Fruit fly (Drosophila melanogaster) whole organism, embryonic: ENCODE measurements around the gene dtn.

Source experiments
- Bgb ChIP-seq: fragments of 200-800 bp; sonication (Bioruptor generic); IDR thresholded peaks from 2 replicates; pipeline ENCODE4 v1.3.6; 2022; ENCODE audit warnings: missing biosample characterization, missing genetic modification characterization; ENCODE audit not compliant: partially characterized antibody
- CG10366 ChIP-seq: fragments of 200-800 bp; sonication (Bioruptor generic); IDR thresholded peaks from 2 replicates; pipeline ENCODE4 v1.3.6; 2022; ENCODE audit warnings: missing biosample characterization, missing genetic modification characterization
- CG11456 ChIP-seq: fragments of 200-800 bp; sonication (Bioruptor generic); IDR thresholded peaks from 3 replicates; pipeline ENCODE4 v1.3.6; 2022; ENCODE audit warnings: missing biosample characterization, missing genetic modification characterization
- CG11695 ChIP-seq: fragments of 200-800 bp; sonication (Bioruptor generic); IDR thresholded peaks from 3 replicates; pipeline ENCODE4 v1.3.6; 2022; ENCODE audit warnings: missing biosample characterization, missing genetic modification characterization
- CG12659 ChIP-seq: fragments of 200-800 bp; sonication (Bioruptor generic); optimal IDR thresholded peaks from 3 replicates; lab custom pipeline; 2017; ENCODE audit warnings: mild to moderate bottlenecking, missing biosample characterization, missing genetic modification reagents, missing genetic modification characterization
- CG15011 ChIP-seq: fragments of 200-800 bp; sonication (Bioruptor generic); optimal IDR thresholded peaks from 3 replicates; lab custom pipeline; 2018; ENCODE audit warnings: missing biosample characterization, mild to moderate bottlenecking, missing genetic modification characterization
- CG15269 ChIP-seq: fragments of 200-800 bp; sonication (Bioruptor generic); optimal IDR thresholded peaks from 2 replicates; lab custom pipeline; 2018; ENCODE audit warnings: missing biosample characterization, mild to moderate bottlenecking, missing genetic modification characterization, moderate library complexity
- CG15601 ChIP-seq: fragments of 200-800 bp; sonication (Bioruptor generic); optimal IDR thresholded peaks from 3 replicates; lab custom pipeline; 2019; ENCODE audit warnings: missing biosample characterization, mild to moderate bottlenecking, missing genetic modification characterization, moderate library complexity
- CG17385 ChIP-seq: fragments of 200-800 bp; sonication (Bioruptor generic); optimal IDR thresholded peaks from 3 replicates; lab custom pipeline; 2018; ENCODE audit warnings: missing biosample characterization, mild to moderate bottlenecking, missing genetic modification characterization
- CG2120 ChIP-seq: fragments of 200-800 bp; sonication (Bioruptor generic); optimal IDR thresholded peaks from 3 replicates; lab custom pipeline; 2016; ENCODE audit warnings: missing biosample characterization, missing genetic modification characterization
- CG2199 ChIP-seq: fragments of 200-800 bp; sonication (Bioruptor generic); IDR thresholded peaks from 3 replicates; pipeline ENCODE4 v1.3.6; 2022; ENCODE audit warnings: missing biosample characterization, missing genetic modification characterization
- CG31388 ChIP-seq: fragments of 200-800 bp; sonication (Bioruptor generic); optimal IDR thresholded peaks from 2 replicates; lab custom pipeline; 2016; ENCODE audit warnings: missing biosample characterization, missing genetic modification characterization
- CG34224 ChIP-seq: fragments of 200-800 bp; sonication (Bioruptor generic); IDR thresholded peaks from 3 replicates; pipeline ENCODE4 v1.3.6; 2022; ENCODE audit warnings: missing biosample characterization, missing genetic modification characterization; ENCODE audit not compliant: partially characterized antibody
- CG3995 ChIP-seq: fragments of 200-800 bp; sonication (Bioruptor generic); optimal IDR thresholded peaks from 3 replicates; lab custom pipeline; 2016; ENCODE audit warnings: missing biosample characterization, missing genetic modification characterization
- CG4360 ChIP-seq: fragments of 200-800 bp; sonication (Bioruptor generic); IDR thresholded peaks from 2 replicates; pipeline ENCODE4 v1.3.6; 2022; ENCODE audit warnings: missing biosample characterization, missing genetic modification characterization
- CG4707 ChIP-seq: fragments of 200-800 bp; sonication (Bioruptor generic); optimal IDR thresholded peaks from 2 replicates; lab custom pipeline; 2018; ENCODE audit warnings: missing biosample characterization, mild to moderate bottlenecking, missing genetic modification characterization, moderate library complexity
- CG6254 ChIP-seq: fragments of 200-800 bp; sonication (Bioruptor generic); optimal IDR thresholded peaks from 3 replicates; lab custom pipeline; 2017; ENCODE audit warnings: mild to moderate bottlenecking, missing biosample characterization, missing genetic modification reagents, missing genetic modification characterization
- CG6854 ChIP-seq: fragments of 200-800 bp; sonication (Bioruptor generic); optimal IDR thresholded peaks from 3 replicates; lab custom pipeline; 2017; ENCODE audit warnings: missing biosample characterization, mild to moderate bottlenecking, missing genetic modification characterization
- CG7745 ChIP-seq: fragments of 200-800 bp; sonication (Bioruptor generic); optimal IDR thresholded peaks from 2 replicates; lab custom pipeline; 2018; ENCODE audit warnings: missing biosample characterization, mild to moderate bottlenecking, missing genetic modification characterization, moderate library complexity
- CG7839 ChIP-seq: fragments of 200-800 bp; sonication (Bioruptor generic); optimal IDR thresholded peaks from 3 replicates; lab custom pipeline; 2018; ENCODE audit warnings: missing biosample characterization, mild to moderate bottlenecking, missing genetic modification characterization, moderate library complexity
- CG8924 ChIP-seq: fragments of 200-800 bp; optimal IDR thresholded peaks from 3 replicates; lab custom pipeline; 2019; ENCODE audit warnings: missing biosample characterization, mild to moderate bottlenecking, missing genetic modification characterization, moderate library complexity
- CrebB ChIP-seq: fragments of 200-800 bp; sonication (Bioruptor generic); optimal IDR thresholded peaks from 3 replicates; lab custom pipeline; 2018; ENCODE audit warnings: missing biosample characterization, mild to moderate bottlenecking, missing genetic modification characterization
- Doc2 ChIP-seq: fragments of 200-800 bp; sonication (Bioruptor generic); IDR thresholded peaks from 2 replicates; pipeline ENCODE4 v1.3.6; 2022; ENCODE audit warnings: missing biosample characterization, missing genetic modification characterization
- Dp ChIP-seq: fragments of 200-800 bp; sonication (Bioruptor generic); optimal IDR thresholded peaks from 2 replicates; lab custom pipeline; 2018; ENCODE audit warnings: missing biosample characterization, mild to moderate bottlenecking, missing genetic modification characterization, moderate library complexity
- HLH4C ChIP-seq: fragments of 200-800 bp; sonication (Bioruptor generic); IDR thresholded peaks from 3 replicates; pipeline ENCODE4 v1.3.6; 2022; ENCODE audit warnings: missing biosample characterization, missing genetic modification characterization; ENCODE audit not compliant: partially characterized antibody
- Hr78 ChIP-seq, 2 experiments: fragments of 200-800 bp in 1 of 2; fragments of >200 bp in 1 of 2; sonication (Bioruptor generic) in 1 of 2; optimal IDR thresholded peaks; 2 replicates each; lab custom pipeline; 2017 to 2019; ENCODE audit warnings: missing biosample characterization in 2 of 2, missing genetic modification characterization in 2 of 2, mild to moderate bottlenecking in 1 of 2, moderate library complexity in 1 of 2
- Neu2 ChIP-seq: fragments of 200-800 bp; sonication (Bioruptor generic); optimal IDR thresholded peaks from 3 replicates; lab custom pipeline; 2016; ENCODE audit warnings: missing biosample characterization, missing genetic modification characterization, borderline replicate concordance
- NfI ChIP-seq: fragments of 200-800 bp; sonication (Bioruptor generic); optimal IDR thresholded peaks from 3 replicates; lab custom pipeline; 2018; ENCODE audit warnings: missing biosample characterization, mild to moderate bottlenecking, missing genetic modification characterization, moderate library complexity
- Spps ChIP-seq: fragments of 200-800 bp; sonication (Bioruptor generic); optimal IDR thresholded peaks from 2 replicates; lab custom pipeline; 2018; ENCODE audit warnings: missing biosample characterization, mild to moderate bottlenecking, missing genetic modification characterization
- Taf1 ChIP-seq: fragments of 200-800 bp; sonication (Bioruptor generic); IDR thresholded peaks from 2 replicates; pipeline ENCODE4 v1.3.6; 2022; ENCODE audit warnings: missing biosample characterization, missing genetic modification characterization
- Xrp1 ChIP-seq: fragments of 200-800 bp; sonication (Bioruptor generic); IDR thresholded peaks from 2 replicates; pipeline ENCODE4 v1.3.6; 2022; ENCODE audit warnings: missing biosample characterization, missing genetic modification characterization
- croc ChIP-seq: fragments of 200-800 bp; sonication (Bioruptor generic); conservative IDR thresholded peaks from 3 replicates; pipeline ENCODE4 v1.3.6; 2022; ENCODE audit warnings: missing biosample characterization, missing genetic modification characterization
- dan ChIP-seq: fragments of 200-800 bp; sonication (Bioruptor generic); IDR thresholded peaks from 2 replicates; pipeline ENCODE4 v1.3.6; 2022; ENCODE audit warnings: missing biosample characterization, missing genetic modification characterization
- disco-r ChIP-seq: fragments of 200-800 bp; sonication (Bioruptor generic); optimal IDR thresholded peaks from 2 replicates; lab custom pipeline; 2016; ENCODE audit warnings: missing biosample characterization, missing genetic modification characterization
- dmrt99B ChIP-seq: fragments of 200-800 bp; sonication (Bioruptor generic); optimal IDR thresholded peaks from 2 replicates; lab custom pipeline; 2018; ENCODE audit warnings: missing biosample characterization, mild to moderate bottlenecking, missing genetic modification characterization, moderate library complexity
- esg ChIP-seq: fragments of 200-800 bp; sonication (Bioruptor generic); conservative IDR thresholded peaks from 2 replicates; pipeline ENCODE4 v1.3.6; 2022; ENCODE audit warnings: missing biosample characterization, missing genetic modification characterization
- insv ChIP-seq, 2 experiments: fragments of 200-800 bp; sonication (Bioruptor generic); optimal IDR thresholded peaks; 3 replicates each; lab custom pipeline; 2016 to 2018; ENCODE audit warnings: missing biosample characterization in 2 of 2, missing genetic modification characterization in 2 of 2
- kah ChIP-seq: fragments of 200-800 bp; sonication (Bioruptor generic); optimal IDR thresholded peaks from 2 replicates; lab custom pipeline; 2018; ENCODE audit warnings: missing biosample characterization, mild to moderate bottlenecking, missing genetic modification characterization
- lilli ChIP-seq: fragments of 200-800 bp; sonication (Bioruptor generic); optimal IDR thresholded peaks from 3 replicates; lab custom pipeline; 2016; ENCODE audit warnings: missing biosample characterization, missing genetic modification characterization
- lola ChIP-seq, 3 experiments: fragments of >200 bp in 2 of 3; fragments of 200-800 bp in 1 of 3; sonication (Bioruptor generic) in 1 of 3; optimal IDR thresholded peaks; 2 replicates each; lab custom pipeline; 2017 to 2019; ENCODE audit warnings: missing biosample characterization in 3 of 3, missing genetic modification characterization in 3 of 3, mild to moderate bottlenecking in 1 of 3, moderate library complexity in 1 of 3
- odd ChIP-seq: fragments of 200-800 bp; sonication (Bioruptor generic); optimal IDR thresholded peaks from 2 replicates; lab custom pipeline; 2017; ENCODE audit warnings: missing biosample characterization, mild to moderate bottlenecking, missing genetic modification characterization
- slbo ChIP-seq: fragments of 200-800 bp; sonication (Bioruptor generic); IDR thresholded peaks from 2 replicates; pipeline ENCODE4 v1.3.6; 2022; ENCODE audit warnings: missing biosample characterization, missing genetic modification characterization
- slp2 ChIP-seq: fragments of 200-800 bp; sonication (Bioruptor generic); optimal IDR thresholded peaks from 2 replicates; lab custom pipeline; 2016; ENCODE audit warnings: missing biosample characterization, missing genetic modification characterization
- ssp ChIP-seq: fragments of 200-800 bp; sonication (Bioruptor generic); IDR thresholded peaks from 2 replicates; pipeline ENCODE4 v1.3.6; 2022; ENCODE audit warnings: missing biosample characterization, missing genetic modification characterization
- stc ChIP-seq: fragments of 200-800 bp; sonication (Bioruptor generic); IDR thresholded peaks from 2 replicates; pipeline ENCODE4 v1.3.6; 2022; ENCODE audit warnings: missing biosample characterization, missing genetic modification characterization
- tgo ChIP-seq: fragments of 200-800 bp; sonication (Bioruptor generic); IDR thresholded peaks from 3 replicates; pipeline ENCODE4 v1.3.6; 2022; ENCODE audit warnings: missing biosample characterization, missing genetic modification characterization
- toy ChIP-seq: fragments of 200-800 bp; sonication (Bioruptor generic); IDR thresholded peaks from 2 replicates; pipeline ENCODE4 v1.3.6; 2022; ENCODE audit warnings: missing biosample characterization, missing genetic modification characterization
- wdn ChIP-seq: fragments of 200-800 bp; sonication (Bioruptor generic); IDR thresholded peaks from 2 replicates; pipeline ENCODE4 v1.3.6; 2022; ENCODE audit warnings: missing biosample characterization, missing genetic modification characterization
- yki ChIP-seq: fragments of >200 bp; optimal IDR thresholded peaks from 3 replicates; lab custom pipeline; 2018
- zfh2 ChIP-seq: fragments of 200-800 bp; sonication (Bioruptor generic); optimal IDR thresholded peaks from 2 replicates; lab custom pipeline; 2016; ENCODE audit warnings: missing biosample characterization, missing genetic modification characterization

Gene dtn

DNA sequence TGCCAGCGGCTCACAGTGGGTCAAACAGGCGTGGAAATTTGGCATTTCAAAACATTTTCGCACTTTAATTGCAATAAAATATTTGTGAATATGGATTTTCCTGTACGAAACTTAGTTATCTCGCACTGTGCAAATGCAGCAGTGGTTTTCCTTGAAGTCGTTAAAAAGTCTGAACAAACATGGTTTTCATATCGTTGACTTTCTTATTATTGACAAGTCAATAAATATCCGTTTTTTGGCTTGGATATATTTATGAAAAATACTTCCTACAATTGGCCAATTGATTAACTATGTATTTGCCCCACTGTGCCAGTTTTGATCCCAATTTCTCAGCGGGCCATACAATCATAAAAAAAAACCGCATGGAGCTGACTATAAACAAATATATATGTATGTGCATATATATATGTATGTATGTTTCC, 40.0 kb downstream of the dtn start (continued):
- TF ChIP-seq Neu2 (GFP tag; lab: Kevin White, UChicago) (peak; percentile 81), Spps (tag; lab: Kevin White, UChicago) (peak; percentile 82), dmrt99B (tag; lab: Kevin White, UChicago) (peak; percentile 99), lilli (peak; percentile 96), CG7839 (peak; percentile 97), CG15269 (tag; lab: Kevin White, UChicago) (peak; percentile 98), Hr78 (GFP tag; optimal IDR thresholded peaks at IDR 0.05; lab: Kevin White, UChicago) (peak in 1 of 2 experiments; percentile 89), CG17385 (peak; percentile 94), CrebB (peak; percentile 87), zfh2 (GFP tag; lab: Kevin White, UChicago) (peak; percentile 89), kah (peak; percentile 92), wdn (GFP tag; lab: Robert Waterston, UW) (peak; percentile 91), CG15011 (GFP tag; lab: Kevin White, UChicago) (peak; percentile 90), CG4707 (GFP tag; lab: Kevin White, UChicago) (peak; percentile 91), CG12659 (peak; percentile 97), insv (GFP tag; optimal IDR thresholded peaks at IDR 0.05; lab: Kevin White, UChicago) (peak; percentile 17 to 67), CG8924 (peak; percentile 97), yki (lab: Kevin White, UChicago) (no peak), Taf1 (peak; percentile 69), disco-r (peak; percentile 93), toy (GFP tag; lab: Robert Waterston, UW) (peak; percentile 75; the same call in 1 of the 2 replicates), CG6254 (GFP tag; lab: Kevin White, UChicago) (peak; percentile 89), Dp (GFP tag; lab: Kevin White, UChicago) (peak; percentile 4), CG11695 (GFP tag; lab: Robert Waterston, UW) (peak; percentile 97), lola (GFP tag; optimal IDR thresholded peaks at IDR 0.05; lab: Kevin White, UChicago) (peak in 1 of 3 experiments; percentile 91), croc (GFP tag; lab: Robert Waterston, UW) (peak; percentile 94), NfI (GFP tag; lab: Kevin White, UChicago) (peak; percentile 94), CG6854 (GFP tag; lab: Kevin White, UChicago) (peak; percentile 92), Bgb (GFP tag; lab: Robert Waterston, UW) (no peak), CG10366 (GFP tag; lab: Robert Waterston, UW) (peak; percentile 93), CG11456 (GFP tag; lab: Robert Waterston, UW) (peak; percentile 88), CG7745 (tag; lab: Kevin White, UChicago) (no peak), CG2199 (GFP tag; lab: Robert Waterston, UW) (peak; percentile 81; the same call in 2 of the 3 replicates), odd (GFP tag; lab: Kevin White, UChicago) (peak; percentile 95), Doc2 (peak; percentile 79), CG3995 (GFP tag; lab: Kevin White, UChicago) (peak; percentile 54), HLH4C (no peak; the same call in 2 of the 3 replicates), CG15601 (peak; percentile 93), dan (GFP tag; lab: Robert Waterston, UW) (peak; percentile 47; the same call in 1 of the 2 replicates), stc (peak; percentile 95), CG34224 (GFP tag; lab: Robert Waterston, UW) (no peak), Xrp1 (GFP tag; lab: Robert Waterston, UW) (peak; percentile 96), esg (GFP tag; lab: Robert Waterston, UW) (peak; percentile 94), tgo (peak; percentile 95), ssp (GFP tag; lab: Robert Waterston, UW) (peak; percentile 84), CG31388 (peak; percentile 90), CG2120 (GFP tag; lab: Kevin White, UChicago) (peak; percentile 94), CG4360 (GFP tag; lab: Robert Waterston, UW) (peak; percentile 68), slp2 (GFP tag; lab: Kevin White, UChicago) (peak; percentile 96), slbo (GFP tag; lab: Robert Waterston, UW) (peak; percentile 93)
